Worm (Caenorhabditis elegans) whole organism, L4 larva: ENCODE results near the gene fce-2.

ENCODE experiments used
- F10B5.3 ChIP-seq: sonication (generic microtip); optimal IDR thresholded peaks from 2 replicates; lab custom pipeline; 2016; ENCODE audit warnings: mild to moderate bottlenecking, missing genetic modification characterization, missing compliant biosample characterization
- F37D6.2 ChIP-seq: sonication (generic microtip); optimal IDR thresholded peaks from 2 replicates; lab custom pipeline; 2016; ENCODE audit warnings: mild to moderate bottlenecking, missing genetic modification characterization, missing compliant biosample characterization
- R02D3.7 ChIP-seq: fragments of 150-350 bp; sonication (generic microtip); optimal IDR thresholded peaks from 3 replicates; lab custom pipeline; 2014; ENCODE audit warnings: missing biosample characterization, missing genetic modification characterization
- Y75B8A.6 ChIP-seq: fragments of 200-800 bp; sonication (Bioruptor generic); IDR thresholded peaks from 2 replicates; pipeline ENCODE4 v1.3.6; 2022; ENCODE audit warnings: missing genetic modification reagents, missing genetic modification characterization, missing compliant biosample characterization
- ZK337.2 ChIP-seq: fragments of 200-800 bp; sonication (Bioruptor generic); IDR thresholded peaks from 2 replicates; pipeline ENCODE4 v1.3.6; 2022; ENCODE audit warnings: missing genetic modification reagents, missing genetic modification characterization, missing compliant biosample characterization
- aha-1 ChIP-seq: fragments of 150-350 bp; peaks from one replicate; lab custom pipeline; 2014; ENCODE audit warnings: missing biosample characterization, missing genetic modification characterization
- aly-2 ChIP-seq: sonication (generic microtip); optimal IDR thresholded peaks from 2 replicates; lab custom pipeline; 2018; ENCODE audit warnings: missing biosample characterization, missing genetic modification characterization
- ama-1 ChIP-seq: fragments of 150-350 bp; optimal IDR thresholded peaks from 2 replicates; lab custom pipeline; 2014; ENCODE audit warnings: inconsistent platforms, mixed read lengths
- ceh-32 ChIP-seq: sonication (generic microtip); optimal IDR thresholded peaks from 2 replicates; lab custom pipeline; 2016; ENCODE audit warnings: mild to moderate bottlenecking, missing genetic modification characterization, missing compliant biosample characterization; ENCODE audit not compliant: poor library complexity
- ceh-44 ChIP-seq: fragments of 200-800 bp; sonication (Bioruptor generic); IDR thresholded peaks from 2 replicates; pipeline ENCODE4 v1.3.6; 2022; ENCODE audit warnings: missing genetic modification reagents, missing genetic modification characterization, missing compliant biosample characterization
- ceh-82 ChIP-seq: sonication (generic microtip); optimal IDR thresholded peaks from 2 replicates; lab custom pipeline; 2017; ENCODE audit warnings: missing biosample characterization, missing genetic modification characterization
- ces-1 ChIP-seq: fragments of 150-350 bp; sonication (generic microtip); optimal IDR thresholded peaks from 4 replicates; lab custom pipeline; 2014; ENCODE audit warnings: missing biosample characterization, missing genetic modification reagents, missing genetic modification characterization
- ctbp-1 ChIP-seq: fragments of 200-800 bp; sonication (Bioruptor generic); IDR thresholded peaks from 2 replicates; pipeline ENCODE4 v1.3.6; 2022; ENCODE audit warnings: missing genetic modification reagents, missing genetic modification characterization, missing compliant biosample characterization
- daf-16 ChIP-seq, 3 experiments: sonication (generic microtip); optimal IDR thresholded peaks; 2 replicates each; lab custom pipeline; 2016 to 2017; ENCODE audit warnings: missing genetic modification characterization in 3 of 3, missing genetic modification reagents in 3 of 3, mild to moderate bottlenecking in 2 of 3, missing compliant biosample characterization in 2 of 3, missing biosample characterization in 1 of 3, moderate library complexity in 1 of 3
- daf-8 ChIP-seq: fragments of 200-800 bp; sonication (Bioruptor generic); IDR thresholded peaks from 2 replicates; pipeline ENCODE4 v1.3.6; 2022; ENCODE audit warnings: missing genetic modification characterization, missing compliant biosample characterization
- dmd-6 ChIP-seq: fragments of 200-800 bp; sonication (Bioruptor generic); IDR thresholded peaks from 2 replicates; pipeline ENCODE4 v1.3.6; 2022; ENCODE audit warnings: missing genetic modification reagents, missing genetic modification characterization, missing compliant biosample characterization
- dpl-1 ChIP-seq: fragments of 150-350 bp; optimal IDR thresholded peaks from 2 replicates; lab custom pipeline; 2014; ENCODE audit warnings: missing biosample characterization, missing genetic modification reagents, missing genetic modification characterization
- dve-1 ChIP-seq: sonication (generic microtip); optimal IDR thresholded peaks from 2 replicates; lab custom pipeline; 2017; ENCODE audit warnings: antibody characterized with exemption, mild to moderate bottlenecking, missing genetic modification characterization, missing compliant biosample characterization; ENCODE audit not compliant: insufficient read depth
- egl-43 ChIP-seq: fragments of 200-800 bp; sonication (Bioruptor generic); IDR thresholded peaks from 2 replicates; pipeline ENCODE4 v1.3.6; 2022; ENCODE audit warnings: missing genetic modification reagents, missing genetic modification characterization, missing compliant biosample characterization
- hlh-11 ChIP-seq: fragments of 200-800 bp; sonication (Bioruptor generic); optimal IDR thresholded peaks from 2 replicates; lab custom pipeline; 2018; ENCODE audit warnings: mild to moderate bottlenecking, missing genetic modification characterization, missing compliant biosample characterization
- hlh-30 ChIP-seq: sonication (generic microtip); optimal IDR thresholded peaks from 2 replicates; lab custom pipeline; 2017; ENCODE audit warnings: antibody characterized with exemption, mild to moderate bottlenecking, missing genetic modification characterization, missing compliant biosample characterization; ENCODE audit not compliant: insufficient read depth
- hmg-1.1 ChIP-seq: fragments of 200-800 bp; sonication (Bioruptor generic); IDR thresholded peaks from 2 replicates; pipeline ENCODE4 v1.3.6; 2022; ENCODE audit warnings: missing genetic modification reagents, missing genetic modification characterization, missing compliant biosample characterization
- lin-1 ChIP-seq: fragments of 200-800 bp; sonication (Bioruptor generic); IDR thresholded peaks from 2 replicates; pipeline ENCODE4 v1.3.6; 2022; ENCODE audit warnings: missing genetic modification reagents, missing genetic modification characterization, missing compliant biosample characterization
- lin-39 ChIP-seq: fragments of 150-350 bp; optimal IDR thresholded peaks from 2 replicates; lab custom pipeline; 2014; ENCODE audit warnings: missing biosample characterization, missing genetic modification reagents, missing genetic modification characterization
- lir-3 ChIP-seq: sonication (generic microtip); optimal IDR thresholded peaks from 2 replicates; lab custom pipeline; 2016; ENCODE audit warnings: mild to moderate bottlenecking, missing genetic modification characterization, missing compliant biosample characterization
- lsy-2 ChIP-seq, 2 experiments: fragments of 150-350 bp in 1 of 2; sonication (generic microtip) in 1 of 2; optimal IDR thresholded peaks; 2 replicates each; lab custom pipeline; 2014 to 2017; ENCODE audit warnings: missing biosample characterization in 2 of 2, missing genetic modification characterization in 2 of 2
- madf-5 ChIP-seq, 2 experiments: fragments of 200-800 bp; sonication (Bioruptor generic); IDR thresholded peaks; 2 replicates each; pipeline ENCODE4 v1.3.6; 2022; ENCODE audit warnings: missing compliant biosample characterization in 2 of 2, missing genetic modification characterization in 2 of 2
- madf-9 ChIP-seq: fragments of 200-800 bp; sonication (Bioruptor generic); conservative IDR thresholded peaks from 2 replicates; pipeline ENCODE4 v1.3.6; 2022; ENCODE audit warnings: missing genetic modification reagents, missing genetic modification characterization, missing compliant biosample characterization
- mdl-1 ChIP-seq, 2 experiments: fragments of 150-350 bp in 1 of 2; sonication (generic microtip) in 1 of 2; optimal IDR thresholded peaks; 2 replicates each; lab custom pipeline; 2014 to 2017; ENCODE audit warnings: missing biosample characterization in 2 of 2, missing genetic modification characterization in 2 of 2
- mep-1 ChIP-seq: fragments of 150-350 bp; sonication (generic microtip); optimal IDR thresholded peaks from 3 replicates; lab custom pipeline; 2014; ENCODE audit warnings: missing biosample characterization, missing genetic modification characterization
- mxl-2 ChIP-seq: fragments of 200-800 bp; sonication (Bioruptor generic); conservative IDR thresholded peaks from 2 replicates; pipeline ENCODE4 v1.3.6; 2022; ENCODE audit warnings: missing genetic modification reagents, missing genetic modification characterization, missing compliant biosample characterization
- nhr-25 ChIP-seq: sonication (generic microtip); optimal IDR thresholded peaks from 2 replicates; lab custom pipeline; 2017; ENCODE audit warnings: missing genetic modification characterization, mild to moderate bottlenecking, missing compliant biosample characterization, antibody characterized with exemption, moderate library complexity, borderline replicate concordance; ENCODE audit not compliant: insufficient read depth
- nhr-28 ChIP-seq: fragments of 150-350 bp; optimal IDR thresholded peaks from 2 replicates; lab custom pipeline; 2014; ENCODE audit warnings: missing biosample characterization, missing genetic modification characterization
- nhr-41 ChIP-seq: fragments of 200-800 bp; sonication (Bioruptor generic); IDR thresholded peaks from 2 replicates; pipeline ENCODE4 v1.3.6; 2022; ENCODE audit warnings: missing genetic modification reagents, missing genetic modification characterization, missing compliant biosample characterization
- nhr-48 ChIP-seq: sonication (generic microtip); optimal IDR thresholded peaks from 2 replicates; lab custom pipeline; 2016; ENCODE audit warnings: mild to moderate bottlenecking, missing genetic modification characterization, missing compliant biosample characterization
- nhr-6 ChIP-seq: fragments of 150-350 bp; optimal IDR thresholded peaks from 2 replicates; lab custom pipeline; 2014; ENCODE audit warnings: missing biosample characterization, missing genetic modification characterization
- pha-4 ChIP-seq, 2 experiments: fragments of 150-350 bp in 1 of 2; fragments of 200-800 bp in 1 of 2; sonication (Bioruptor generic) in 1 of 2; IDR thresholded peaks in 1 of 2; optimal IDR thresholded peaks in 1 of 2; 2 replicates each; pipeline versions ENCODE4 v1.3.6 to Lab custom; 2014 to 2022; ENCODE audit warnings: missing genetic modification characterization in 2 of 2, missing genetic modification reagents in 2 of 2, missing biosample characterization in 1 of 2, missing compliant biosample characterization in 1 of 2
- php-3 ChIP-seq: fragments of 200-800 bp; sonication (Bioruptor generic); IDR thresholded peaks from 2 replicates; pipeline ENCODE4 v1.3.6; 2022; ENCODE audit warnings: missing genetic modification reagents, missing genetic modification characterization, missing compliant biosample characterization
- saeg-2 ChIP-seq: fragments of 200-800 bp; sonication (Bioruptor generic); IDR thresholded peaks from 2 replicates; pipeline ENCODE4 v1.3.6; 2022; ENCODE audit warnings: missing genetic modification reagents, missing genetic modification characterization, missing compliant biosample characterization
- sdz-12 ChIP-seq: fragments of 200-800 bp; sonication (Bioruptor generic); optimal IDR thresholded peaks from 2 replicates; lab custom pipeline; 2018; ENCODE audit warnings: mild to moderate bottlenecking, missing genetic modification characterization, missing compliant biosample characterization
- snpc-4 ChIP-seq: fragments of 150-350 bp; optimal IDR thresholded peaks from 2 replicates; lab custom pipeline; 2014; ENCODE audit warnings: missing biosample characterization, missing genetic modification characterization
- unc-130 ChIP-seq: sonication (generic microtip); optimal IDR thresholded peaks from 2 replicates; lab custom pipeline; 2016; ENCODE audit warnings: missing genetic modification reagents, missing genetic modification characterization, missing compliant biosample characterization
- unc-62 ChIP-seq, 3 experiments: fragments of 150-350 bp in 1 of 3; sonication (generic microtip); optimal IDR thresholded peaks in 2 of 3; peaks in 1 of 3; 1 replicate in 1 of 3; 2 replicates in 2 of 3; lab custom pipeline; 2014 to 2017; ENCODE audit warnings: missing biosample characterization in 3 of 3, missing genetic modification characterization in 3 of 3, missing genetic modification reagents in 3 of 3, missing genotype in 1 of 3
- zag-1 ChIP-seq: fragments of 150-350 bp; optimal IDR thresholded peaks from 2 replicates; lab custom pipeline; 2014; ENCODE audit warnings: missing biosample characterization, missing genetic modification characterization
- zfp-2 ChIP-seq: sonication (generic microtip); optimal IDR thresholded peaks from 2 replicates; lab custom pipeline; 2016; ENCODE audit warnings: mild to moderate bottlenecking, missing genetic modification characterization, missing compliant biosample characterization
- zip-2 ChIP-seq: fragments of 150-350 bp; optimal IDR thresholded peaks from 2 replicates; lab custom pipeline; 2014; ENCODE audit warnings: missing biosample characterization, missing genetic modification characterization

Gene fce-2

DNA sequence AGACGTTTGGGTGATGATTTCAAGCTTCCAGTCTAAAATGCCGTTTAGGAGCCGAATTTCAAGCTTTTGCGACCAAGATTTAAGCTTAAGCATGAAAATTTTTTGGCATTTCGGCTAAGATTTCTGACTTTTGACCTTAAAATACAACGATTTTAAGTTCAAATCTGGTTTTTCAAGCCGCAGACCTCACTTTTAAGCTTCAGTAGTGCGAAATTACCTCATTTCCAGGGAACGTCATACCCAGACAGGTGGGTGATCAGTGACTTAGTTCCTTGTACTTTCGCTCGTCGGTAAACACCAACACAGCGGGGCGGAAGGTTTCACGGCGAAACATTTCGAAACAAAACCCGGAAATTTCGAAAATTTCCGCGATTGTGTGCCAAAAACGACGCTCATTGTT is 8.8 kb upstream of the fce-2 start:
- TF ChIP-seq lin-39 (tag; lab: Kevin White, UChicago) (no peak), aha-1 (peak; percentile 75)
- TF ChIP-seq, all 104 proteins: peak for 1

DNA sequence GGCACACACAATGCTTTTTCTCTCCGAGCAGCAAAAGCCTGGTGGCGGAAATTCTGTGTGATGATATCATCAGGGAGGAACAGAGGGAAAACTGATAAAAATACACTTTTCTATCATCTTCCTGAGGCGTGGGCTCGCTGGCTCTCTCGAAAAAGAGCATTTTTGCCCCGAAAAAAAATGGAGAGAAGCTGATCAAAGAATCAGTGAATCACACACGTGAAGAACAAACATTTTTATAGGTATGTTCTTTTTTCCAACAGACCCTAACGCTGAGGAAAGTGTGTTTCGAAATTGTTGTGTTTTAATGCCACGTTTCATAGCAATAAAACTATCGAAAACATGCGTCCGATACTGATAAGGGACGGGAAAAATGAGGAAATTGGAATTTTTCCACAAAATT is 8.3 kb upstream of the fce-2 start:
- TF ChIP-seq pha-4 (GFP tag; IDR thresholded peaks at IDR 0.05; lab: Robert Waterston, UW) (no peak), pha-4 (tag; optimal IDR thresholded peaks at IDR 0.05; lab: Kevin White, UChicago) (no peak), dpl-1 (GFP tag; lab: Kevin White, UChicago) (no peak), mxl-2 (GFP tag; lab: Robert Waterston, UW) (no peak), aly-2 (tag; lab: Kevin White, UChicago) (no peak), hlh-11 (tag; lab: Kevin White, UChicago) (peak; percentile 63), nhr-28 (tag; lab: Kevin White, UChicago) (peak; percentile 21), daf-16 (GFP tag; optimal IDR thresholded peaks at IDR 0.05; lab: Kevin White, UChicago) (no peak), daf-16 (tag; optimal IDR thresholded peaks at IDR 0.05; lab: Kevin White, UChicago) (peak; percentile 84), aha-1 (no peak), mdl-1 (tag; optimal IDR thresholded peaks at IDR 0.05; lab: Kevin White, UChicago) (peak in 1 of 2 experiments; percentile 27), F37D6.2 (no peak), nhr-25 (tag; lab: Kevin White, UChicago) (no peak), hlh-30 (tag; lab: Kevin White, UChicago) (peak; percentile 36), madf-9 (no peak), php-3 (GFP tag; lab: Robert Waterston, UW) (peak; percentile 78), lin-1 (GFP tag; lab: Robert Waterston, UW) (no peak), snpc-4 (no peak), dmd-6 (GFP tag; lab: Robert Waterston, UW) (peak; percentile 24; the same call in 1 of the 2 replicates), unc-62 (GFP tag; optimal IDR thresholded peaks at IDR 0.05 in 1 of 2; lab: Kevin White, UChicago) (peak in 1 of 2 experiments; percentile 52), unc-62 (tag; optimal IDR thresholded peaks at IDR 0.05; lab: Kevin White, UChicago) (no peak), dve-1 (tag; lab: Kevin White, UChicago) (peak; percentile 49), madf-5 (GFP tag; IDR thresholded peaks at IDR 0.05; lab: Robert Waterston, UW) (no peak), sdz-12 (GFP tag; lab: Kevin White, UChicago) (no peak), ceh-32 (tag; lab: Kevin White, UChicago) (no peak), zip-2 (no peak), F10B5.3 (no peak), lir-3 (tag; lab: Kevin White, UChicago) (no peak), lsy-2 (tag; optimal IDR thresholded peaks at IDR 0.05; lab: Kevin White, UChicago) (no peak), Y75B8A.6 (GFP tag; lab: Robert Waterston, UW) (no peak)

DNA sequence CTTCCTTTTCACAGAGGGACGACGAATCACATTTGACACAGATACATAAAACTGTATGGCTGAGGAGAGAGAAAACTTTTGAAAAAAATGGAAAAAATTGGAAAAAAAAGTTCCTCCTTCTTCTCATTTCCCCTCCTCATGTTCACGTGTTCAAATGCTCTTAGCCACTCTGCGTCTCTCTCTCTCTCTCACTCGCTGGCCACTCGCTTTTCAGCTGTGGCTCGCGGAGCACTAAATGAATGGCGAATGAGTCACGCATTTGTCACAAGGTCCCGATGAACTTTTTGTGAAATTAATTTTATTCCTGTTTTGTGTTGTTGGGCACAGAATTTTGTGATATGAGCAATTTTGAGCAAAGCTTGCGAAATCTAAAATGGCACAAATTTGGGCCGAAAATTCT is 7.3 kb upstream of the fce-2 start:
- TF ChIP-seq ctbp-1 (GFP tag; lab: Robert Waterston, UW) (no peak), ama-1 (lab: Kevin White, UChicago) (no peak), hmg-1.1 (no peak; the same call in 1 of the 2 replicates), Y75B8A.6 (GFP tag; lab: Robert Waterston, UW) (no peak), daf-8 (GFP tag; lab: Robert Waterston, UW) (no peak), ZK337.2 (GFP tag; lab: Robert Waterston, UW) (no peak), ceh-82 (no peak), unc-130 (no peak), dpl-1 (GFP tag; lab: Kevin White, UChicago) (no peak), mep-1 (peak; percentile 65), ceh-32 (tag; lab: Kevin White, UChicago) (no peak), R02D3.7 (tag; lab: Kevin White, UChicago) (no peak), sdz-12 (GFP tag; lab: Kevin White, UChicago) (no peak), ces-1 (GFP tag; lab: Kevin White, UChicago) (no peak), nhr-6 (peak; percentile 62), nhr-41 (GFP tag; lab: Robert Waterston, UW) (no peak), egl-43 (no peak), zfp-2 (tag; lab: Kevin White, UChicago) (no peak), dmd-6 (GFP tag; lab: Robert Waterston, UW) (peak; percentile 48), ceh-44 (no peak), zag-1 (tag; lab: Kevin White, UChicago) (no peak), pha-4 (GFP tag; IDR thresholded peaks at IDR 0.05; lab: Robert Waterston, UW) (no peak), pha-4 (tag; optimal IDR thresholded peaks at IDR 0.05; lab: Kevin White, UChicago) (peak; percentile 45), nhr-48 (tag; lab: Kevin White, UChicago) (no peak), saeg-2 (no peak)
